Worm (Caenorhabditis elegans) whole organism, mixed stage, embryonic: ENCODE data around the gene rab-28.

Experiments used
- M03D4.4 ChIP-seq: sonication (generic microtip); optimal IDR thresholded peaks from 2 replicates; lab custom pipeline; 2017; ENCODE audit warnings: mild to moderate bottlenecking, missing genetic modification characterization, missing compliant biosample characterization
- bed-3 ChIP-seq: fragments of 200-800 bp; sonication (Bioruptor generic); optimal IDR thresholded peaks from 3 replicates; lab custom pipeline; 2018; ENCODE audit warnings: mild to moderate bottlenecking, missing genetic modification characterization, moderate library complexity, missing compliant biosample characterization
- blmp-1 ChIP-seq: fragments of 150-350 bp; optimal IDR thresholded peaks from 2 replicates; lab custom pipeline; 2014; ENCODE audit warnings: missing biosample characterization, missing genetic modification characterization
- ceh-39 ChIP-seq: fragments of 150-350 bp; optimal IDR thresholded peaks from 2 replicates; lab custom pipeline; 2014; ENCODE audit warnings: missing biosample characterization, missing genetic modification characterization
- ceh-43 ChIP-seq: fragments of 200-800 bp; sonication (Bioruptor generic); optimal IDR thresholded peaks from 2 replicates; lab custom pipeline; 2018; ENCODE audit warnings: mild to moderate bottlenecking, missing genetic modification characterization, moderate library complexity, missing compliant biosample characterization
- ceh-83 ChIP-seq: fragments of 200-800 bp; sonication (Bioruptor generic); optimal IDR thresholded peaks from 2 replicates; lab custom pipeline; 2018; ENCODE audit warnings: mild to moderate bottlenecking, missing genetic modification characterization, missing compliant biosample characterization
- ces-1 ChIP-seq: fragments of 150-350 bp; optimal IDR thresholded peaks from 2 replicates; lab custom pipeline; 2014; ENCODE audit warnings: missing biosample characterization, missing genetic modification reagents, missing genetic modification characterization
- cnd-1 ChIP-seq: fragments of 200-800 bp; sonication (Bioruptor generic); optimal IDR thresholded peaks from 2 replicates; lab custom pipeline; 2018; ENCODE audit warnings: mild to moderate bottlenecking, missing genetic modification characterization, missing compliant biosample characterization
- drap-1 ChIP-seq: fragments of 200-800 bp; sonication (Bioruptor generic); optimal IDR thresholded peaks from 3 replicates; lab custom pipeline; 2018; ENCODE audit warnings: mild to moderate bottlenecking, missing genetic modification characterization, missing compliant biosample characterization
- elt-1 ChIP-seq: sonication (generic microtip); optimal IDR thresholded peaks from 2 replicates; lab custom pipeline; 2017; ENCODE audit warnings: missing genetic modification characterization, mild to moderate bottlenecking, missing compliant biosample characterization, antibody characterized with exemption, moderate library complexity, borderline replicate concordance; ENCODE audit not compliant: insufficient read depth
- flh-1 ChIP-seq: fragments of 200-800 bp; sonication (Bioruptor generic); optimal IDR thresholded peaks from 2 replicates; lab custom pipeline; 2018; ENCODE audit warnings: mild to moderate bottlenecking, missing genetic modification characterization, moderate library complexity, missing compliant biosample characterization
- hlh-1 ChIP-seq: fragments of 150-350 bp; optimal IDR thresholded peaks from 2 replicates; lab custom pipeline; 2014; ENCODE audit warnings: missing biosample characterization, missing genetic modification reagents, missing genetic modification characterization
- lin-13 ChIP-seq: fragments of 150-350 bp; optimal IDR thresholded peaks from 2 replicates; lab custom pipeline; 2014; ENCODE audit warnings: missing biosample characterization, missing genetic modification characterization
- lin-32 ChIP-seq: fragments of 200-800 bp; sonication (Bioruptor generic); optimal IDR thresholded peaks from 2 replicates; lab custom pipeline; 2018; ENCODE audit warnings: mild to moderate bottlenecking, missing genetic modification characterization, missing compliant biosample characterization
- lsy-2 ChIP-seq: fragments of 150-350 bp; optimal IDR thresholded peaks from 2 replicates; lab custom pipeline; 2014; ENCODE audit warnings: missing biosample characterization, missing genetic modification characterization
- mab-5 ChIP-seq: fragments of 150-350 bp; optimal IDR thresholded peaks from 2 replicates; lab custom pipeline; 2014; ENCODE audit warnings: missing biosample characterization, missing genetic modification characterization
- mep-1 ChIP-seq: fragments of 150-350 bp; optimal IDR thresholded peaks from 2 replicates; lab custom pipeline; 2017; ENCODE audit warnings: missing biosample characterization, missing genetic modification reagents, missing genetic modification characterization, inconsistent platforms
- mls-2 ChIP-seq: sonication (generic microtip); optimal IDR thresholded peaks from 2 replicates; lab custom pipeline; 2016; ENCODE audit warnings: mild to moderate bottlenecking, missing genetic modification characterization, moderate library complexity, missing compliant biosample characterization
- nhr-12 ChIP-seq: fragments of 150-350 bp; optimal IDR thresholded peaks from 2 replicates; lab custom pipeline; 2014; ENCODE audit warnings: missing biosample characterization, missing genetic modification characterization
- nhr-2 ChIP-seq: fragments of 150-350 bp; optimal IDR thresholded peaks from 2 replicates; lab custom pipeline; 2014; ENCODE audit warnings: missing biosample characterization, missing genetic modification characterization
- nhr-28 ChIP-seq: fragments of 150-350 bp; optimal IDR thresholded peaks from 2 replicates; lab custom pipeline; 2014; ENCODE audit warnings: missing biosample characterization, missing genetic modification characterization
- nhr-76 ChIP-seq: sonication (generic microtip); optimal IDR thresholded peaks from 2 replicates; lab custom pipeline; 2017; ENCODE audit warnings: missing biosample characterization, missing genetic modification characterization
- pha-4 ChIP-seq: fragments of 150-350 bp; optimal IDR thresholded peaks from 2 replicates; lab custom pipeline; 2018; ENCODE audit warnings: missing biosample characterization, missing genetic modification reagents, missing genetic modification characterization
- sem-2 ChIP-seq: fragments of 200-800 bp; sonication (Bioruptor generic); optimal IDR thresholded peaks from 2 replicates; lab custom pipeline; 2018; ENCODE audit warnings: mild to moderate bottlenecking, missing genetic modification characterization, missing compliant biosample characterization
- tbx-8 ChIP-seq: fragments of 200-800 bp; sonication (Bioruptor generic); optimal IDR thresholded peaks from 2 replicates; lab custom pipeline; 2018; ENCODE audit warnings: mild to moderate bottlenecking, missing genetic modification characterization, moderate library complexity, missing compliant biosample characterization
- unc-39 ChIP-seq: fragments of 150-350 bp; optimal IDR thresholded peaks from 2 replicates; lab custom pipeline; 2014; ENCODE audit warnings: missing biosample characterization, missing genetic modification characterization
- unc-62 ChIP-seq: fragments of 150-350 bp; optimal IDR thresholded peaks from 2 replicates; lab custom pipeline; 2014; ENCODE audit warnings: missing biosample characterization, missing genetic modification reagents, missing genetic modification characterization
- ztf-11 ChIP-seq: fragments of 150-350 bp; optimal IDR thresholded peaks from 2 replicates; lab custom pipeline; 2014; ENCODE audit warnings: missing biosample characterization, missing genetic modification characterization

rab-28 gene

DNA sequence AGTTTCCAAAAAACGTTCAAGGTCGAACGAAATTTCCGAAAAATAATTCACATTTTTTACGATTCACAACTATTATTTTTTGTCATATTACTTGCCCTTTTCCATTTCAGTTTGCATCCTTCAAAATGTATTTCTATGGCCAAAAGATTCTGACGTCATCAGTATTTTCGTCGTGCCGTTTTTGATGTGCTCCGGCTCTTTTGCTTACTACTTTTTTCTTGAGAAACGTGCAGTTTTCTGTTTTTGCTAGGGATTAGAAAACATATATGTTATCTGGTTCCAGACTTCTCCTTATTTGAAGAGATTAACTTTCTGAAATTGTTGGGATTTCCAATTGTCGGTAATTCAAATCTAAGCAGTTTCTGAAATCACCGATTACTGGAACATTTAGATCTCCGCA is 28.0 kb downstream of the rab-28 start:
- no peak for TF ChIP-seq nhr-76 (tag; lab: Kevin White, UChicago)
- TF ChIP-seq ceh-83 (GFP tag; lab: Kevin White, UChicago), result no peak
- TF ChIP-seq nhr-28, result no peak
- no peak for TF ChIP-seq lin-13 (tag; lab: Kevin White, UChicago)
- no peak for TF ChIP-seq tbx-8
- no peak for TF ChIP-seq mls-2 (tag; lab: Kevin White, UChicago)
- no peak for TF ChIP-seq lin-32 (GFP tag; lab: Kevin White, UChicago)
- no peak for TF ChIP-seq ceh-43 (GFP tag; lab: Kevin White, UChicago)
- no peak for TF ChIP-seq M03D4.4 (tag; lab: Kevin White, UChicago)
- no peak for TF ChIP-seq mab-5 (tag; lab: Kevin White, UChicago)
- TF ChIP-seq bed-3, result no peak
- TF ChIP-seq mep-1 (tag; lab: Kevin White, UChicago), result no peak
- TF ChIP-seq ceh-39 (tag; lab: Kevin White, UChicago), result no peak
- TF ChIP-seq hlh-1 (tag; lab: Kevin White, UChicago), result no peak

DNA sequence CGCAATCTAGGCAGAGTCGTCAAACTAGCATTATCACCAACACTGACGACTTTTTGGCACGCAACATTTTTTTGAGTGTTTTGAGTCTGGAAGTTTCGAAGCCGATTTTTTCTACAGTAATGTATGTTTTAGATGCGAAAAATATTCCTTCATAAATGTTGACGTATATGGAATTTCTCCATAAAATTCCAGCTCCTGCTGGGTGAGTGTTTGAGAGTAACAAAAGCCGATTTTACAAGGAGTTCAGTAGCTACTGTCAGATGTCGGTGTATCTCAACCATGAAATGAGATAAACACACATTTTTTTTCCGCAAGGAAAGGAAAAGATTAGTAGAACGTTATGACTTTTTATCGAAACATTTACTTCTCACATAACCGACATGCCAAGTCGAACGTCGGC is 29.0 kb downstream of the rab-28 start:
- TF ChIP-seq drap-1 (GFP tag; lab: Kevin White, UChicago) (no peak), mep-1 (tag; lab: Kevin White, UChicago) (no peak), bed-3 (no peak), ceh-39 (tag; lab: Kevin White, UChicago) (no peak), tbx-8 (no peak), blmp-1 (tag; lab: Kevin White, UChicago) (no peak), ztf-11 (tag; lab: Kevin White, UChicago) (no peak), cnd-1 (no peak), ceh-43 (GFP tag; lab: Kevin White, UChicago) (no peak), nhr-12 (tag; lab: Kevin White, UChicago) (no peak), mls-2 (tag; lab: Kevin White, UChicago) (no peak), ceh-83 (GFP tag; lab: Kevin White, UChicago) (no peak), nhr-2 (tag; lab: Kevin White, UChicago) (no peak), flh-1 (GFP tag; lab: Kevin White, UChicago) (no peak), lin-32 (GFP tag; lab: Kevin White, UChicago) (no peak), M03D4.4 (tag; lab: Kevin White, UChicago) (no peak), sem-2 (no peak), elt-1 (no peak), unc-62 (GFP tag; lab: Kevin White, UChicago) (no peak)

DNA sequence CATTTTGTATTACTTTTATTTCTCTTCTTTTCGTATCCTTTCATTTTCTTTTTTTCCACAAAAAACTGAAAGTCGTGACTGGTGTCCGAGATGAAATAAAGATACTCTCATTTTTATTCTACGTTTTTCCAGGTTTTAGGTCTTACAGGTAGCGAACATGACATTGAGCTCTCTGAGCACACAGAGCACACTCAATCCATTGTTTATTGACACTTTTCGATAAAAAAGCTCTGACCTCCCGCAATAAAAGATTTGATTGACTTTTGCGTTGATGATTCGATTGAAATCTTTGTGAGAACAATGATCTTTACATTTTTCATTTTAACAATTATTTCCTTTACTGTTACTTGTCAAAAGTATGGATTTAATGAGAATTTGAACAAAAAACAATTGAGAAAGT is 31.7 kb downstream of the rab-28 start, which contains the start of gene C46C2.6:
Gene C46C2.6, plus strand, starts transcription at position 301 of the 400 bp plus-strand sequence.
- no peak for TF ChIP-seq unc-39 (tag; lab: Kevin White, UChicago)
- TF ChIP-seq ces-1, result no peak
- no peak for TF ChIP-seq blmp-1 (tag; lab: Kevin White, UChicago)
- no peak for TF ChIP-seq sem-2
- TF ChIP-seq nhr-28, result no peak
- TF ChIP-seq unc-62 (GFP tag; lab: Kevin White, UChicago), result no peak

DNA sequence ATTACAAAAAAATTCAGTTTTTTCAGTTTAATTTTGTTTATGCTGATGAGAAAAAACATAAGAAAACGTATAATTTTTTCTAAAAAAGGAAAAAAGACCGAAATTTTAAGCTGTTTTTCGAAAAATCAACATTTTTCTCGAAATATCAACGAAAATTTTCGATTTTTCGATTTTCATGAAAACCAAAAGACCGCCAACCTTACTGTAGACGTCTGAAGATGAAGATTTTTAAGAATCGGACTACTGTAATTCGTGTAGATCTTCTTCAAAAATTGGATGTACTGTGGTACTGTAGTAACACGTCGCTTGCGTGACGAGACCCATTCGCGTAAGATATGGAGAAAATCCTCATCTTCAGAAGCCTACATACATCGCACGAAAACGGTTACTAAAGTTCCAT is 33.0 kb downstream of the rab-28 start:
- TF ChIP-seq nhr-76 (tag; lab: Kevin White, UChicago) (no peak), ceh-39 (tag; lab: Kevin White, UChicago) (no peak), unc-62 (GFP tag; lab: Kevin White, UChicago) (no peak), mls-2 (tag; lab: Kevin White, UChicago) (no peak), nhr-12 (tag; lab: Kevin White, UChicago) (no peak), pha-4 (no peak), bed-3 (no peak), nhr-28 (no peak), hlh-1 (tag; lab: Kevin White, UChicago) (no peak), unc-39 (tag; lab: Kevin White, UChicago) (no peak), ces-1 (no peak), flh-1 (GFP tag; lab: Kevin White, UChicago) (no peak), blmp-1 (tag; lab: Kevin White, UChicago) (no peak)

DNA sequence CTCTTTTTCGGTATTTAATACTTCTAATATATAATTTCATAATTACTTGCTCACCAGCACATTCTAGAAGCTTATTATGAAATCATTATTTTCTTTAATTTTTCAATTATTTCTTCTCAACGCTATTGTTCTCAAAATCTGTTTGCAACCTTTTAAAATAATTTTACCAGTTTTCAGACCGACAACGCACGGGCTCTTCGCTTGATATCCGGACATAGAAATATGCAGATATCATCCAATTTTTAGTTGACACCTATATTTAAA is 43.9 kb downstream of the rab-28 start, which contains the start of gene wnk-1:
Gene wnk-1, plus strand, starts transcription at position 165 of the 264 bp plus-strand sequence.
- no peak for TF ChIP-seq ztf-11 (tag; lab: Kevin White, UChicago)
- TF ChIP-seq lin-13 (tag; lab: Kevin White, UChicago), result no peak
- no peak for TF ChIP-seq cnd-1
- TF ChIP-seq nhr-2 (tag; lab: Kevin White, UChicago), result no peak
- no peak for TF ChIP-seq unc-39 (tag; lab: Kevin White, UChicago)
- TF ChIP-seq lsy-2 (tag; lab: Kevin White, UChicago), result no peak
